Worm (Caenorhabditis elegans): ENCODE results near the gene cthd-1.

The cthd-1 gene

DNA sequence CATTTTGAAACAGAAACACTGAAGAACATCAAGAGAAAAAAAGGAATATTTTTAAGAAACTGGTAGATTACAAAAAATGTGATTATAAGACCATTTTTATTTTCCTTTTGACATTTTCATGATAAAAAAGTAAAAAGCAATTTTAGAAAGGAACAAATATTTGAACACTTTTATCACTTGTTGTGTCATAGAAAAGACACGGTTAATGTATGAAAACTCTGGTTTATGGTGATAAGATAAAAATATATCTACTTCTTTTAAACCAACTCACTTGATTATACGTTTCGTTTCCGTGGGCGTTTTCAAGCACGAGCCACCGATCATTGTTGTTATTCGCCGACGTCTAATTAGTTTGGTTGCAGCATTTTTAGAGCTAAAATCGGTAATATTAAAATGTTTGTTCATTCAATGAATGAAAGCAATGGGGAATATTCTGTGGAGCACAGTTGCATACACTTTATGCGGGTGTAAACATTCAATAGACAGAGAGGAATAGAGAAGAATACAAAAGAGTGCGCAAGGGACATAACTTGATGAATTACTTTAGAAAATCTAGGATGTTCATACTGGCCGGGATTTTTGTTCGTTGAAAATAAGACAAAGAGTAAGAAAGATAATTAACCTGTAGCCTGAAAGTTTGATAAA, 4.8 kb upstream of the cthd-1 start, which contains the start of gene sulp-8:
sulp-8 (minus strand) TSS at position 469 of the 645 bp plus-strand sequence.
- no peak for TF ChIP-seq tbx-37 (GFP tag; conservative IDR thresholded peaks at IDR 0.05)

DNA sequence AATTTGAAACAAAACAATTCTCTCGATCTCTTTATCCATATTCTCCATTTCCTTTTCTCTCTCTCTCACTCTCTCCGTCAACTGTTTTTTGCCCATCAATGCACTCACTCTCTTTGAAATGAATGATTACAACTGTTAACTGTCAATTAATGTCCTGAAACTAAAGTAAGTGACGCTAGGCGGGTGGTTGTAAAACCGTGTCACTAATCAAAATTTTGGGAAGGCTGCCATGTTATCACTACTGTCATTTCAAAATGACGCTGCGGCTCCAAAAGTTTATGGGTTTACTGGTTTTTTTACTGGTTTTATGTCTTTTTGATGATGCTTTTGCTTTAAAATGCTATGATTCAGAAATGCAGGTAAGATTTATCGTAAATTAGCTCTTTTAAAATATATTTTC, 1.1 kb downstream of the cthd-1 start, which contains the start of gene ZK287.9:
ZK287.9 (plus strand) TSS at position 192 of the 400 bp plus-strand sequence.
- TF ChIP-seq tra-4 (tag; optimal IDR thresholded peaks at IDR 0.05) = no peak
- TF ChIP-seq sea-1 (GFP tag; conservative IDR thresholded peaks at IDR 0.05) = no peak
- no peak for TF ChIP-seq ceh-13 (GFP tag; optimal IDR thresholded peaks at IDR 0.05)
- TF ChIP-seq scrt-1 (GFP tag; IDR thresholded peaks at IDR 0.05) = no peak
- TF ChIP-seq aly-1 (tag; optimal IDR thresholded peaks at IDR 0.05) = no peak
- TF ChIP-seq F13C5.2 (tag; optimal IDR thresholded peaks at IDR 0.05) = no peak
- no peak for TF ChIP-seq pes-1 (GFP tag; IDR thresholded peaks at IDR 0.05)
- TF ChIP-seq hnd-1 (tag; optimal IDR thresholded peaks at IDR 0.05) = no peak
- TF ChIP-seq tbx-37 (GFP tag; conservative IDR thresholded peaks at IDR 0.05) = no peak
- no peak for TF ChIP-seq ets-7 (tag; optimal IDR thresholded peaks at IDR 0.05)

DNA sequence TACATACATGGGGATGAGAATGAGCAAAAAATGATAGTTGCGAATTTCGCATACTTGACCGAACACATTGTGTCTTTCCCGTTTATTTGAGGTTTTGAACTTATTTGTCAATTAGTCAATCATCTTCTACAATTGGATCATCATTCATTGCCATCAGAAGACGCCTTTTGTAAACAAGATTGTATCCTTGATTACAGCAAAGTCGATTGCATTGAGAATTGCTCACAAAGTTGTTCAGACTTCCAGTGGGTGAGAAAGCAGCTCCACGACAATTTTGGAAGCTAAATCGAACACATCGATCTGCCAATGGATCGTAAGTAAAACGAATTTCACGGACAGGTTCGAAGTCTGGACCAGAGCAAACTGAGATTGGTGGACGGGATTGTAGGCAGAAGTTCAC, 2.2 kb downstream of the cthd-1 start:
- TF ChIP-seq ets-7 (tag; optimal IDR thresholded peaks at IDR 0.05) (no peak), F13C5.2 (tag; optimal IDR thresholded peaks at IDR 0.05) (no peak), tbx-11 (GFP tag; IDR thresholded peaks at IDR 0.05) (no peak), hnd-1 (tag; optimal IDR thresholded peaks at IDR 0.05) (no peak), flt-1 (GFP tag; IDR thresholded peaks at IDR 0.05) (no peak), ama-1 (optimal IDR thresholded peaks at IDR 0.05) (no peak), pes-1 (GFP tag; IDR thresholded peaks at IDR 0.05) (no peak), ceh-13 (GFP tag; optimal IDR thresholded peaks at IDR 0.05) (no peak), scrt-1 (GFP tag; IDR thresholded peaks at IDR 0.05) (no peak), ceh-36 (tag; optimal IDR thresholded peaks at IDR 0.05) (no peak)

ce11 chrV:9685559-9685958, 7.5 kb downstream of the cthd-1 start, which contains the start of gene ZK287.4:
TSS of gene ZK287.4 (minus strand) at chrV:9685659.
- no peak for TF ChIP-seq hnd-1 (tag; optimal IDR thresholded peaks at IDR 0.05)

ce11 chrV:9689364-9689763, 11.3 kb downstream of the cthd-1 start:
- TF ChIP-seq pes-1 (GFP tag; IDR thresholded peaks at IDR 0.05) (no peak), tbx-37 (GFP tag; conservative IDR thresholded peaks at IDR 0.05) (no peak), ceh-13 (GFP tag; optimal IDR thresholded peaks at IDR 0.05) (no peak), tbx-11 (GFP tag; IDR thresholded peaks at IDR 0.05) (no peak), F13C5.2 (tag; optimal IDR thresholded peaks at IDR 0.05) (no peak), hmbx-1 (tag; optimal IDR thresholded peaks at IDR 0.05) (no peak), hmg-4 (GFP tag; optimal IDR thresholded peaks at IDR 0.05) (no peak), B0310.2 (tag; optimal IDR thresholded peaks at IDR 0.05) (no peak), hnd-1 (tag; optimal IDR thresholded peaks at IDR 0.05) (no peak), ets-7 (tag; optimal IDR thresholded peaks at IDR 0.05) (no peak), ceh-36 (tag; optimal IDR thresholded peaks at IDR 0.05) (no peak), aly-1 (tag; optimal IDR thresholded peaks at IDR 0.05) (no peak), scrt-1 (GFP tag; IDR thresholded peaks at IDR 0.05) (no peak), ama-1 (optimal IDR thresholded peaks at IDR 0.05) (no peak), sea-1 (GFP tag; conservative IDR thresholded peaks at IDR 0.05) (no peak)

DNA sequence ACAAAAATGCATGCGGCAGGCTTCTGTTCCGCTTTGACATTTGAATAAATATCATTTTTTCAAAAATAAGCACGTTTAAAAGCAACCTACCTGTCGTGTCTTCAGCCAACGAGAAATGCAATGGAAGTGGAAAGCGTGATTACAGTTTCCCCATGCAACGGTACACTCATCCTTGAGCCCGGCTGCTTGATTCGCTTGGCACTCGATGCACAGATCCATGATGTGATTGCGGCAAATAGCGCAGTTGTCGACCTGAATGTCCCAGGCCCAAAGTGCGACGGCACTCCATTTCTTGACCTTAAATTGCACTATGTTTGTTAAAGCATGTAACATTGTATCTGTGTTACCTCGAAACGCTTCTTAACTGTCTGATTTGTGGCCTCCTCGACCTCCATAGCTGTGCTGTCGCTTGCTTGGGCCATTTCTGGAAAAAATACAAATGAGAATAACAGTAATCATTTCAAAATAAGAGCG, 12.1 kb downstream of the cthd-1 start, which contains the start of gene rbx-1:
rbx-1 (minus strand) TSS at position 424 of the 474 bp plus-strand sequence.
- TF ChIP-seq B0310.2 (tag; optimal IDR thresholded peaks at IDR 0.05) (no peak), hmbx-1 (tag; optimal IDR thresholded peaks at IDR 0.05) (no peak), ama-1 (optimal IDR thresholded peaks at IDR 0.05) (no peak), aly-1 (tag; optimal IDR thresholded peaks at IDR 0.05) (no peak), pes-1 (GFP tag; IDR thresholded peaks at IDR 0.05) (no peak), ets-7 (tag; optimal IDR thresholded peaks at IDR 0.05) (no peak), tbx-11 (GFP tag; IDR thresholded peaks at IDR 0.05) (no peak), hmg-4 (GFP tag; optimal IDR thresholded peaks at IDR 0.05) (no peak), tbx-37 (GFP tag; conservative IDR thresholded peaks at IDR 0.05) (no peak), scrt-1 (GFP tag; IDR thresholded peaks at IDR 0.05) (no peak), hnd-1 (tag; optimal IDR thresholded peaks at IDR 0.05) (no peak), ceh-36 (tag; optimal IDR thresholded peaks at IDR 0.05) (no peak), sea-1 (GFP tag; conservative IDR thresholded peaks at IDR 0.05) (no peak), F13C5.2 (tag; optimal IDR thresholded peaks at IDR 0.05) (no peak), tra-4 (tag; optimal IDR thresholded peaks at IDR 0.05) (no peak), flt-1 (GFP tag; IDR thresholded peaks at IDR 0.05) (no peak)

- TF ChIP-seq F13C5.2 (tag; optimal IDR thresholded peaks at IDR 0.05) = peak; percentile 55
- no peak for TF ChIP-seq hmbx-1 (tag; optimal IDR thresholded peaks at IDR 0.05)
These were observed 12.7 kb downstream of the cthd-1 start for ce11 chrV:9690728-9691127.

- peak; percentile 19 for TF ChIP-seq F13C5.2 (tag; optimal IDR thresholded peaks at IDR 0.05)
- TF ChIP-seq hmg-4 (GFP tag; optimal IDR thresholded peaks at IDR 0.05) = peak; percentile 72
- no peak for TF ChIP-seq aly-1 (tag; optimal IDR thresholded peaks at IDR 0.05)
These were observed 14.1 kb downstream of the cthd-1 start, which contains the start of gene ztf-9 for ce11 chrV:9692109-9692581. TSS of gene ztf-9 (minus strand) at chrV:9692159.
